Worm (Caenorhabditis elegans): ENCODE measurements around the gene lgl-1.

lgl-1 gene

DNA sequence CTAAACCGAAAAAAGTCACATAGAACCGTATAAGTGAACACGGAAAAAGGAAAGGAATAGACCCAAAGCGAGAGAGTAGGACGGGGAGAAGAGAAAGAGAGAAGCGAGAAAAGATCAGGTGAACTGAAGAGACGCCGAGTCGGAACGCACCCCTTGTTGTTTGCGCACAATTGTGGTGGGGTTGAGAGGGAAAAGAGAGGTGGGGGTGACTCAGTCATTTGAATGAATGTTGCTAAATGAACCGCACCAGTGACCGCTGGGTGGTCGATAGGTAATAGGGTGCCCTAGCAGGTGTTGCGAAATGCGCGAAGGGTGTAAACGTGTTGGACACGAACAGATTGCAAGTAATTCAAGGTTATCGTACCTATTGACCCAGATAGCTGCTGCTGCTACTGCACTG, at the start of gene lgl-1:
TSS of gene lgl-1 (minus strand) at position 70 of the 400 bp plus-strand sequence.
- no peak for TF ChIP-seq lir-3 (tag; optimal IDR thresholded peaks at IDR 0.05)
- peak; percentile 47 for TF ChIP-seq hlh-30 (tag; optimal IDR thresholded peaks at IDR 0.05; ENCODE audit: insufficient read depth)
- peak; percentile 45 for TF ChIP-seq mep-1 (tag; optimal IDR thresholded peaks at IDR 0.05)
- TF ChIP-seq set-16 (GFP tag; IDR thresholded peaks at IDR 0.05), result peak; percentile 37; the same call in 1 of the 2 replicates
- TF ChIP-seq zip-11 (GFP tag; IDR thresholded peaks at IDR 0.05), result no peak
- no peak for TF ChIP-seq lim-7 (GFP tag; IDR thresholded peaks at IDR 0.05)
- TF ChIP-seq madf-5 (GFP tag; IDR thresholded peaks at IDR 0.05), result no peak
- TF ChIP-seq nhr-6 (tag; optimal IDR thresholded peaks at IDR 0.05), result peak; percentile 68
- peak; percentile 72 for TF ChIP-seq hmg-1.1 (GFP tag; IDR thresholded peaks at IDR 0.05)
- no peak for TF ChIP-seq nhr-77 (tag; optimal IDR thresholded peaks at IDR 0.05)
- TF ChIP-seq php-3 (GFP tag; IDR thresholded peaks at IDR 0.05), result no peak
- no peak for TF ChIP-seq ces-1 (GFP tag; optimal IDR thresholded peaks at IDR 0.05)
- TF ChIP-seq daf-16 (GFP tag; optimal IDR thresholded peaks at IDR 0.05), result no peak
- peak; percentile 75 for TF ChIP-seq daf-16 (tag; optimal IDR thresholded peaks at IDR 0.05)
- no peak for TF ChIP-seq pha-4 (GFP tag; IDR thresholded peaks at IDR 0.05)
- TF ChIP-seq pha-4 (tag; optimal IDR thresholded peaks at IDR 0.05), result peak; percentile 23
- no peak for TF ChIP-seq ceh-44 (GFP tag; IDR thresholded peaks at IDR 0.05)
- peak; percentile 58; the same call in 1 of the 2 replicates for TF ChIP-seq egl-43 (GFP tag; IDR thresholded peaks at IDR 0.05)
- TF ChIP-seq nhr-28 (tag; optimal IDR thresholded peaks at IDR 0.05), result peak; percentile 52
- TF ChIP-seq hlh-11 (tag; optimal IDR thresholded peaks at IDR 0.05), result peak; percentile 39
- TF ChIP-seq T26A8.4 (GFP tag; IDR thresholded peaks at IDR 0.05), result 0 out of 2 replicates have a peak, but pooled peaks have one; percentile 31
- peak; percentile 58 for TF ChIP-seq aha-1 (tag)
- TF ChIP-seq rbr-2 (tag; optimal IDR thresholded peaks at IDR 0.05), result peak; percentile 24
- TF ChIP-seq mes-2 (tag; optimal IDR thresholded peaks at IDR 0.05; ENCODE audit: poor library complexity, severe bottlenecking), result peak; percentile 54
- TF ChIP-seq mxl-3 (GFP tag; optimal IDR thresholded peaks at IDR 0.05), result peak; percentile 45
- no peak for TF ChIP-seq unc-130 (GFP tag; optimal IDR thresholded peaks at IDR 0.05)
- TF ChIP-seq dve-1 (tag; optimal IDR thresholded peaks at IDR 0.05; ENCODE audit: insufficient read depth), result peak; percentile 33

DNA sequence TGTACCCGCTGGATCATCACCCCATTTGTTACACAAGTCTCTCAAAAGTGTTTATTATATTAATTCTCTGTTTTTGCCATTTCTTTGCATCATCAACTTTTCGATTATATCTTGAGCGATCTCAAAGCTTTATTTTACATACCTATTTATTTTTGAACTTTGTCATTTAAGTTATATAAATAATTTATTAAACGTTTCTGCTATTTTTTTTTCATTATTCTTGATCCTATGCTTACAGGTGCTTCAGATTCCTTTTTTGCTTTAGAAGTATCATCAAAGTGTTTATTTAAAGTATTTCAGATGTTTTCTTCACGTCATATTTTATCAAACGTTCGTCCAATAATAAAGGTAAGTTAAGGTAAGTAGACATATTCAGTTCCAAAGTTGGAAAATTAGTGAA, 47.2 kb upstream of the lgl-1 start, which contains the start of gene F35H12.5:
TSS of gene F35H12.5 (plus strand) at position 301 of the 400 bp plus-strand sequence.
- TF ChIP-seq madf-5 (GFP tag; IDR thresholded peaks at IDR 0.05) (no peak), Y75B8A.6 (GFP tag; IDR thresholded peaks at IDR 0.05) (no peak), Y5F2A.4 (GFP tag; optimal IDR thresholded peaks at IDR 0.05) (no peak), hif-1 (tag; optimal IDR thresholded peaks at IDR 0.05) (no peak), daf-16 (GFP tag; optimal IDR thresholded peaks at IDR 0.05) (no peak), daf-16 (tag; optimal IDR thresholded peaks at IDR 0.05) (no peak), nhr-111 (GFP tag; optimal IDR thresholded peaks at IDR 0.05) (no peak), Y48G9A.11 (GFP tag; IDR thresholded peaks at IDR 0.05) (no peak), ceh-32 (tag; optimal IDR thresholded peaks at IDR 0.05; ENCODE audit: poor library complexity) (no peak), unc-62 (GFP tag; optimal IDR thresholded peaks at IDR 0.05 in 1 of 2) (no peak), unc-62 (tag; optimal IDR thresholded peaks at IDR 0.05) (no peak)

DNA sequence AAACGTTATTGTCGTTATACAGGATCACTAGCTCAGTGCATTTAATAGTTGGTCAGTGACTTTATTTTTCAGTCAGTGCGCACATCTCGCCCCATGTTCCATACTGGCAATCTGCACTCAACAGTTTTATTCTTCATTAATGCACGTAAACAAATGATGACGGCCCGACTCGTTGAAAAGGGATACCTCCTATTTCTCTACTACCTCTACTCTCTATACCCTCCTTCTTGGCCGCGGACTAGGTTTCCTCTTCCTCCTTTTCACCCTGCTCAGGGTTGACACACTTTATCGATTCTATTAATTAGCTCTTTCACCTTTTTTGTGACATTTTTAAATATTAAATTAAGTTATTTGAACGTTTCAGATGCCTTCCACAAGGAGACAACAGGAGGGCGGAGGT, 44.6 kb upstream of the lgl-1 start, which contains the start of gene sel-12:
TSS of gene sel-12 (plus strand) at position 358 of the 400 bp plus-strand sequence.
- no peak for TF ChIP-seq sdz-12 (GFP tag; optimal IDR thresholded peaks at IDR 0.05)
- TF ChIP-seq aha-1 (tag), result peak; percentile 99
- no peak for TF ChIP-seq jun-1 (tag; optimal IDR thresholded peaks at IDR 0.05)
- no peak for TF ChIP-seq egl-27 (tag; optimal IDR thresholded peaks at IDR 0.05)
- peak; percentile 4 for TF ChIP-seq rbr-2 (tag; optimal IDR thresholded peaks at IDR 0.05)
- TF ChIP-seq ztf-11 (tag; optimal IDR thresholded peaks at IDR 0.05), result no peak
- no peak for TF ChIP-seq nhr-42 (GFP tag; IDR thresholded peaks at IDR 0.05)
- TF ChIP-seq unc-62 (GFP tag; optimal IDR thresholded peaks at IDR 0.05 in 1 of 2), result peak in 1 of 2 experiments; percentile 91
- TF ChIP-seq unc-62 (tag; optimal IDR thresholded peaks at IDR 0.05), result no peak
- no peak for TF ChIP-seq Y75B8A.6 (GFP tag; IDR thresholded peaks at IDR 0.05)
- TF ChIP-seq F10B5.3 (tag; optimal IDR thresholded peaks at IDR 0.05), result no peak
- TF ChIP-seq hif-1 (tag; optimal IDR thresholded peaks at IDR 0.05), result peak in 1 of 2 experiments; percentile 87
- peak in 1 of 2 experiments; percentile 25 for TF ChIP-seq lsy-2 (tag; optimal IDR thresholded peaks at IDR 0.05)
- TF ChIP-seq daf-16 (GFP tag; optimal IDR thresholded peaks at IDR 0.05), result no peak
- TF ChIP-seq daf-16 (tag; optimal IDR thresholded peaks at IDR 0.05), result peak; percentile 31
- peak; percentile 8 for TF ChIP-seq hlh-30 (tag; optimal IDR thresholded peaks at IDR 0.05; ENCODE audit: insufficient read depth)
- no peak for TF ChIP-seq pha-4 (GFP tag; IDR thresholded peaks at IDR 0.05)
- TF ChIP-seq pha-4 (tag; optimal IDR thresholded peaks at IDR 0.05), result no peak
- no peak for TF ChIP-seq madf-5 (GFP tag; IDR thresholded peaks at IDR 0.05)

Data from whole organism, L4 larva.